Worm (Caenorhabditis elegans) whole organism, L2 larva: ENCODE data around the gene Y53F4B.12.
"Not testable (repeated sequence)": the region's sequence is repeated elsewhere in the genome, so short reads cannot be mapped to it uniquely, and the experiment has no call there.

Experiments used
- C34F6.9 ChIP-seq: fragments of 150-350 bp; optimal IDR thresholded peaks from 2 replicates; lab custom pipeline; 2014; ENCODE audit warnings: missing biosample characterization, missing genetic modification characterization
- F13H6.1 ChIP-seq: sonication (generic microtip); optimal IDR thresholded peaks from 2 replicates; lab custom pipeline; 2016; ENCODE audit warnings: missing genetic modification characterization, missing compliant biosample characterization
- Y55F3AM.14 ChIP-seq: fragments of 200-800 bp; sonication (Bioruptor generic); optimal IDR thresholded peaks from 2 replicates; lab custom pipeline; 2018; ENCODE audit warnings: mild to moderate bottlenecking, missing genetic modification characterization, missing compliant biosample characterization
- alr-1 ChIP-seq: fragments of 150-350 bp; optimal IDR thresholded peaks from 2 replicates; lab custom pipeline; 2014; ENCODE audit warnings: missing biosample characterization, missing genetic modification characterization
- ama-1 ChIP-seq: fragments of 150-350 bp; optimal IDR thresholded peaks from 2 replicates; lab custom pipeline; 2018; ENCODE audit warnings: inconsistent platforms
- blmp-1 ChIP-seq: sonication (generic microtip); optimal IDR thresholded peaks from 2 replicates; lab custom pipeline; 2017; ENCODE audit warnings: missing genetic modification characterization, mild to moderate bottlenecking, missing compliant biosample characterization, antibody characterized with exemption, moderate library complexity; ENCODE audit not compliant: insufficient read depth
- ceh-16 ChIP-seq: fragments of 150-350 bp; optimal IDR thresholded peaks from 2 replicates; lab custom pipeline; 2014; ENCODE audit warnings: missing biosample characterization, missing genetic modification characterization
- ceh-82 ChIP-seq: fragments of 150-350 bp; optimal IDR thresholded peaks from 2 replicates; lab custom pipeline; 2014; ENCODE audit warnings: missing biosample characterization, missing genetic modification characterization
- crh-2 ChIP-seq: sonication (generic microtip); optimal IDR thresholded peaks from 2 replicates; lab custom pipeline; 2017; ENCODE audit warnings: missing biosample characterization, missing genetic modification characterization
- dmd-4 ChIP-seq: sonication (generic microtip); optimal IDR thresholded peaks from 2 replicates; lab custom pipeline; 2017; ENCODE audit warnings: missing biosample characterization, missing genetic modification characterization
- egl-27 ChIP-seq: sonication (generic microtip); optimal IDR thresholded peaks from 3 replicates; lab custom pipeline; 2017; ENCODE audit warnings: missing biosample characterization, missing genetic modification reagents, missing genetic modification characterization
- elt-3 ChIP-seq: sonication (generic microtip); optimal IDR thresholded peaks from 2 replicates; lab custom pipeline; 2017; ENCODE audit warnings: missing biosample characterization, missing genetic modification characterization
- fos-1 ChIP-seq: fragments of 150-350 bp; optimal IDR thresholded peaks from 2 replicates; lab custom pipeline; 2014; ENCODE audit warnings: missing biosample characterization, missing genetic modification characterization
- gmeb-1 ChIP-seq: fragments of 150-350 bp; optimal IDR thresholded peaks from 2 replicates; lab custom pipeline; 2014; ENCODE audit warnings: missing biosample characterization, missing genetic modification characterization
- lin-13 ChIP-seq: fragments of 150-350 bp; optimal IDR thresholded peaks from 2 replicates; lab custom pipeline; 2014; ENCODE audit warnings: missing biosample characterization, missing genetic modification reagents, missing genetic modification characterization
- lin-39 ChIP-seq: fragments of 150-350 bp; optimal IDR thresholded peaks from 2 replicates; lab custom pipeline; 2014; ENCODE audit warnings: missing biosample characterization, missing genetic modification reagents, missing genetic modification characterization
- lsy-2 ChIP-seq, 2 experiments: fragments of 150-350 bp in 1 of 2; sonication (generic microtip) in 1 of 2; optimal IDR thresholded peaks; 2 replicates each; lab custom pipeline; 2014 to 2017; ENCODE audit warnings: missing biosample characterization in 2 of 2, missing genetic modification characterization in 2 of 2
- mbf-1 ChIP-seq: sonication (generic microtip); optimal IDR thresholded peaks from 2 replicates; lab custom pipeline; 2017; ENCODE audit warnings: missing biosample characterization, missing genetic modification characterization
- nhr-11 ChIP-seq: fragments of 150-350 bp; optimal IDR thresholded peaks from 2 replicates; lab custom pipeline; 2014; ENCODE audit warnings: missing biosample characterization, missing genetic modification characterization
- nhr-12 ChIP-seq: fragments of 150-350 bp; optimal IDR thresholded peaks from 2 replicates; lab custom pipeline; 2014; ENCODE audit warnings: missing biosample characterization, missing genetic modification characterization
- nhr-129 ChIP-seq: fragments of 150-350 bp; optimal IDR thresholded peaks from 2 replicates; lab custom pipeline; 2014; ENCODE audit warnings: missing biosample characterization, missing genetic modification characterization
- nhr-21 ChIP-seq: fragments of 150-350 bp; optimal IDR thresholded peaks from 2 replicates; lab custom pipeline; 2014; ENCODE audit warnings: missing biosample characterization, missing genetic modification characterization
- nhr-23 ChIP-seq: fragments of 150-350 bp; optimal IDR thresholded peaks from 2 replicates; lab custom pipeline; 2014; ENCODE audit warnings: missing biosample characterization, missing genetic modification reagents, missing genetic modification characterization
- nhr-237 ChIP-seq: fragments of 150-350 bp; optimal IDR thresholded peaks from 2 replicates; lab custom pipeline; 2014; ENCODE audit warnings: missing biosample characterization, missing genetic modification characterization
- nhr-25 ChIP-seq: fragments of 150-350 bp; sonication (generic microtip); optimal IDR thresholded peaks from 3 replicates; lab custom pipeline; 2014; ENCODE audit warnings: missing biosample characterization, missing genetic modification characterization
- nhr-6 ChIP-seq: fragments of 150-350 bp; optimal IDR thresholded peaks from 2 replicates; lab custom pipeline; 2014; ENCODE audit warnings: missing biosample characterization, missing genetic modification characterization
- nhr-77 ChIP-seq: fragments of 150-350 bp; optimal IDR thresholded peaks from 2 replicates; lab custom pipeline; 2014; ENCODE audit warnings: missing biosample characterization, missing genetic modification characterization
- skn-1 ChIP-seq: sonication (generic microtip); optimal IDR thresholded peaks from 2 replicates; lab custom pipeline; 2017; ENCODE audit warnings: missing biosample characterization, missing genetic modification characterization
- sma-3 ChIP-seq: sonication (generic microtip); optimal IDR thresholded peaks from 2 replicates; lab custom pipeline; 2016; ENCODE audit warnings: missing genetic modification reagents, missing genetic modification characterization, missing compliant biosample characterization
- sma-9 ChIP-seq, 2 experiments: fragments of 150-350 bp in 1 of 2; sonication (generic microtip) in 1 of 2; optimal IDR thresholded peaks; 2 replicates each; lab custom pipeline; 2014 to 2016; ENCODE audit warnings: missing genetic modification characterization in 2 of 2, mild to moderate bottlenecking in 1 of 2, missing biosample characterization in 1 of 2, missing compliant biosample characterization in 1 of 2, missing genetic modification reagents in 1 of 2, moderate library complexity in 1 of 2
- snpc-4 ChIP-seq: fragments of 150-350 bp; optimal IDR thresholded peaks from 2 replicates; lab custom pipeline; 2014; ENCODE audit warnings: missing biosample characterization, missing genetic modification characterization
- unc-39 ChIP-seq: fragments of 150-350 bp; optimal IDR thresholded peaks from 2 replicates; lab custom pipeline; 2014; ENCODE audit warnings: missing biosample characterization, missing genetic modification characterization
- unc-55 ChIP-seq: fragments of 150-350 bp; sonication (generic microtip); optimal IDR thresholded peaks from 3 replicates; lab custom pipeline; 2014; ENCODE audit warnings: missing biosample characterization, missing genetic modification reagents, missing genetic modification characterization
- zag-1 ChIP-seq: fragments of 150-350 bp; optimal IDR thresholded peaks from 2 replicates; lab custom pipeline; 2014; ENCODE audit warnings: missing biosample characterization, missing genetic modification characterization

Gene Y53F4B.12

DNA sequence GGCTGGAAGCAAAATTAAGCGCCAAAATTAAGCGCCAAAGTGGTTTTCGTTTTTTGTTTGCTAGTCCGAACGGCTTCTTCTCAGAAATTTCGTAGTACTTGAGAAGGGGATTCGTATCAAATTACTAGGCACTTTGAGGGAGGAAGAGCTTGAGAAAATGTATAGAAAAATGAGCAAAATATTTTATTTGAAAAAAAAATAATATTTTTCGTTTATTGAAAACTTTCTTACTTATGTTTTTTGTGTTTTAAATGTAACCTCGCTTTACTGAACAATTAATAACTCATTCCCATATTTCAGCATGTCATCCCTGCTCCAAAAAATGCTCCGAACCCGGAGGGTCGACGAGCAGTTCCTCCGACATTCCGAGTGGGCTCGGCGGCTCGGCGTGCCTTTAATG lies at the start of gene Y53F4B.12:
Gene Y53F4B.12, plus strand, starts transcription at position 301 of the 400 bp plus-strand sequence.
- no peak for TF ChIP-seq dmd-4 (tag; lab: Kevin White, UChicago)
- TF ChIP-seq nhr-77 (tag; lab: Kevin White, UChicago), result no peak
- TF ChIP-seq nhr-23 (tag; lab: Kevin White, UChicago), result no peak
- no peak for TF ChIP-seq unc-39 (tag; lab: Kevin White, UChicago)
- TF ChIP-seq lin-13, result no peak
- no peak for TF ChIP-seq crh-2
- no peak for TF ChIP-seq ceh-82
- no peak for TF ChIP-seq mbf-1 (tag; lab: Kevin White, UChicago)
- TF ChIP-seq nhr-129 (tag; lab: Kevin White, UChicago), result no peak
- TF ChIP-seq nhr-11, result no peak
- TF ChIP-seq skn-1 (tag; lab: Kevin White, UChicago), result no peak
- TF ChIP-seq nhr-21 (tag; lab: Kevin White, UChicago), result no peak
- TF ChIP-seq zag-1 (tag; lab: Kevin White, UChicago), result no peak
- TF ChIP-seq blmp-1, result no peak
- no peak for TF ChIP-seq sma-3 (GFP tag; lab: Kevin White, UChicago)
- no peak for TF ChIP-seq sma-9 (GFP tag; optimal IDR thresholded peaks at IDR 0.05; lab: Kevin White, UChicago)
- no peak for TF ChIP-seq sma-9 (tag; optimal IDR thresholded peaks at IDR 0.05; lab: Kevin White, UChicago)
- no peak for TF ChIP-seq egl-27
- TF ChIP-seq C34F6.9, result no peak
- no peak for TF ChIP-seq alr-1 (tag; lab: Kevin White, UChicago)

DNA sequence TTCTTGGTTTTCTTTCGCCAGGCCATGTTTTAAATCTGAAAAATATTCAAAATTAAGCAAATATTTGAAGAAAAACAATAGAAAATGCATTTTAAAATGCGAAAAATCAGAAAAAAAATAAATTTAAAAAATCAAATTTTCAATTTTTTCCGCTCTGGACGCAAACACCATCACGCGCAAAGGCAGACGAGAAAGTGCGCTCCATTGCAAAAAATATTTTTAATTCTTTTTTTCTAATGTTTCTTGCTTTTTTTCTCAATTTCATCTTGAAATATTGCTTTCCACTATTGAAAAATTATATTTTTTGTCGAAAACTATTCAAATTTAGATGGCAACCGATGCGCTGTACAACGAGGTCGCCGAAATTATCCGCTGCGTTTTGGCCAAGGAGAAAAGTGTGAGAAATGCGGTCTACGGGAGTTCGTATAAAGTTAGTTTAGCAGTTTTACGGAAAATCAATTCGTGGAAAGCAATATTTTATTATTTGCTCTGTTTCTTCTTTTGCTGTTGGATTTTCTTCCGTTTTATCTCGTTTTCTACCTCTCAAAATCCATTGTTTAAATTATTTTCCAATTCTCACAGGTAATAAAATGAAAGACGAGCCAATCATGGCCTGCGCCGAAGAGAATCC lies 49.6 kb upstream of the Y53F4B.12 start, which contains the start of the genes pole-4, nsun-5 and metl-2:
Gene pole-4, minus strand, starts transcription at position 35 of the 631 bp plus-strand sequence.
Gene nsun-5, plus strand, starts transcription at position 298 of the 631 bp plus-strand sequence.
Gene metl-2, plus strand, starts transcription at position 581 of the 631 bp plus-strand sequence.
- TF ChIP-seq nhr-12 (tag; lab: Kevin White, UChicago) (no peak), alr-1 (tag; lab: Kevin White, UChicago) (no peak), snpc-4 (tag; lab: Kevin White, UChicago) (peak; percentile 55), F13H6.1 (no peak), elt-3 (tag; lab: Kevin White, UChicago) (no peak), lin-13 (peak; percentile 39), C34F6.9 (peak; percentile 71), ama-1 (lab: Kevin White, UChicago) (no peak), unc-55 (GFP tag; lab: Kevin White, UChicago) (peak; percentile 78), nhr-25 (tag; lab: Kevin White, UChicago) (peak; percentile 1), nhr-237 (tag; lab: Kevin White, UChicago) (no peak), gmeb-1 (peak; percentile 74), lsy-2 (tag; optimal IDR thresholded peaks at IDR 0.05; lab: Kevin White, UChicago) (peak in 1 of 2 experiments; percentile 73), egl-27 (no peak), crh-2 (peak; percentile 27), fos-1 (tag; lab: Kevin White, UChicago) (peak; percentile 7)
- TF ChIP-seq, all 48 proteins: peak for 9

DNA sequence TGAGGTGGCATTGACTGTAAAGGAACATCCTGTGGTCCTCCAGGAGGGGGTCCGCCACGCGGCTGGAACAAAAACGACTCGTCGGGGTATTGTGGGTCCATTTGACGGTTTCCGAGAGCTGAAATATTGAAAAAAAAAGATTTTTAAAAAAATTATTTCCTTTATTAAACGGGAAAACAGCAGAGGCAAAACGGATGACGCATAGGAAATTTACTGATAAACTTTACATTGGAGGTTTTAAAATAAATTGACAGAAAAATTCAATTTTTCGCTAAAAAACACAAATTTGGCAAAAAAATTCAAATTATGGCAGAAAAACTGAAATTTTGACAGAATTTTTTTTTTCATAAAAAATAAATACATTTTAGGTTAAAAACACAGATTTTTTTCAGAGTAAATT lies 35.1 kb upstream of the Y53F4B.12 start, which contains the start of gene Y53F4B.5:
Gene Y53F4B.5, minus strand, starts transcription at position 101 of the 400 bp plus-strand sequence.
- TF ChIP-seq lin-39 (no peak), elt-3 (tag; lab: Kevin White, UChicago) (no peak), nhr-23 (tag; lab: Kevin White, UChicago) (no peak), sma-3 (GFP tag; lab: Kevin White, UChicago) (no peak), nhr-77 (tag; lab: Kevin White, UChicago) (no peak), ceh-16 (no peak), dmd-4 (tag; lab: Kevin White, UChicago) (no peak), Y55F3AM.14 (GFP tag; lab: Kevin White, UChicago) (no peak), gmeb-1 (no peak), mbf-1 (tag; lab: Kevin White, UChicago) (no peak)

DNA sequence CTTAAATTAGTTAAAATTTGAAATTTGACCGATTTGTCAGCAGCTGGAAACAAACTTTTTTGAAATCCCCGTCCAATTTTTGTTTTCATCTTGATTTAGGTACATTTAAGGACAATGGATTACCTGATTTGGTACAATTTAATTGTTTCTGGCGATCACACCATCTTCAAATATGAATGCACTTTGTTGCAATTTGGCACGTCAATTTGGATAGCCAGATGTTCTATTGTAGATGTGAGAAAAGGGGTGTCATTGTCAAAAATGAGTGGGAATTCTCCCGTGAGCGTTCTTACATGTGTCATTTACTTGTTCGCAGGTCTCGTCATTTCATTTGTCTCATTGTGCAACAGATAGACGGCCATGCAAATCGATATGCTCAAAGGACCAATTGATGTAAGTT lies 30.9 kb upstream of the Y53F4B.12 start, which contains the start of gene Y53F4B.43:
Gene Y53F4B.43, plus strand, starts transcription at position 301 of the 400 bp plus-strand sequence.
- TF ChIP-seq C34F6.9; mbf-1 (tag; lab: Kevin White, UChicago); lin-39: not testable (repeated sequence)

DNA sequence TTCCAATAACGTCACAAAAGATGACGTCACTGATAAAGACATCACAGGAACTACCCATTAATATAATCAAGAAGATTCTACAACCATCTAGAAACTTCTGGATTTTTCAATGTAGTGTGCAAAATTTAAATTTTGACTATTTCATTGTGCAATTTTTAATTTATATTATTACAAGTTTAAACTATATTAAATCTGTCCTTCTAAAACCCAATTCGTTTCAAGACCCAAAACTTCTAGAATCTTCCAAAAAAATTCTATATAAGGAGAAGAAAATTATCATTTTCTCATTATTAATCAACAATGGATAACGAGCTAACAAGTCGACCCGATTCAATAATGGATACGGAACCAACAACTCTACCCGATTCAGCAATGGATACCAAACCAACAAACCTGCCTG lies 26.4 kb upstream of the Y53F4B.12 start, which contains the start of gene Y53F4B.7:
Gene Y53F4B.7, plus strand, starts transcription at position 301 of the 400 bp plus-strand sequence.
- not testable (repeated sequence) for TF ChIP-seq C34F6.9; nhr-23 (tag; lab: Kevin White, UChicago); nhr-6 (tag; lab: Kevin White, UChicago)
